Worm (Caenorhabditis elegans): ENCODE data around the gene C09G1.2.

ce11 chrX:15983288-15983687 is 758 bp upstream of the C09G1.2 start:
- no peak for TF ChIP-seq lsy-2 (tag; optimal IDR thresholded peaks at IDR 0.05)
- TF ChIP-seq unc-120 (tag; optimal IDR thresholded peaks at IDR 0.05; ENCODE audit: poor library complexity, severe bottlenecking), result no peak
- TF ChIP-seq unc-39 (tag; optimal IDR thresholded peaks at IDR 0.05), result no peak
- no peak for TF ChIP-seq nhr-12 (tag; optimal IDR thresholded peaks at IDR 0.05)
- no peak for TF ChIP-seq ceh-43 (GFP tag; optimal IDR thresholded peaks at IDR 0.05)
- TF ChIP-seq pha-4 (tag; optimal IDR thresholded peaks at IDR 0.05), result no peak
- TF ChIP-seq M03D4.4 (tag; optimal IDR thresholded peaks at IDR 0.05), result no peak
- TF ChIP-seq ztf-11 (tag; optimal IDR thresholded peaks at IDR 0.05), result no peak
- no peak for TF ChIP-seq nhr-237 (tag; optimal IDR thresholded peaks at IDR 0.05)
- no peak for TF ChIP-seq nhr-76 (tag; optimal IDR thresholded peaks at IDR 0.05)
- no peak for TF ChIP-seq nhr-28 (tag; optimal IDR thresholded peaks at IDR 0.05)

Data from whole organism, mixed stage, embryonic.